Worm (Caenorhabditis elegans): ENCODE results near the gene F53F8.7.

DNA sequence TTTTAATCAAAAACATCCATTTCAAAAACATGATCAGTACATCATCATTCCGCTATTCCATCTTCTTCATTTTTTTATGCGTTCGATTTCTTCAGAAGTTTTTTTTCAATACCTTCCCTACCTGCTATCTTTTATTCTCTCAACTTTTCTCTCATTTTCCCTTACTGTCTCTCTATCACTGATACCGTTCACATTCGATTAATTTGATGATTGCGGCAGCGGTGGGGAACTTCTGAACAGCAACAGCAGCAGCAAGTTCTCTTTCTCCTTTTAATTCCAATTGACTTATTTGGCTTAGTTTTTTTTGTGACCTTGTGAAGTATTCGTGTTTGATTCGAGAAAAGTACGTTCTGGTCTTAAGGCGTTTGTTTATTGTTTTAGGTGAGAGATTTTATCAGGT, 49.3 kb downstream of the F53F8.7 start:
- TF ChIP-seq pha-4 (tag; optimal IDR thresholded peaks at IDR 0.05) (no peak), flh-1 (GFP tag; optimal IDR thresholded peaks at IDR 0.05) (no peak), snpc-4 (tag; optimal IDR thresholded peaks at IDR 0.05) (no peak)

Data from whole organism, mixed stage, embryonic.